Worm (Caenorhabditis elegans): ENCODE measurements around the gene Y39A3CL.3.

DNA sequence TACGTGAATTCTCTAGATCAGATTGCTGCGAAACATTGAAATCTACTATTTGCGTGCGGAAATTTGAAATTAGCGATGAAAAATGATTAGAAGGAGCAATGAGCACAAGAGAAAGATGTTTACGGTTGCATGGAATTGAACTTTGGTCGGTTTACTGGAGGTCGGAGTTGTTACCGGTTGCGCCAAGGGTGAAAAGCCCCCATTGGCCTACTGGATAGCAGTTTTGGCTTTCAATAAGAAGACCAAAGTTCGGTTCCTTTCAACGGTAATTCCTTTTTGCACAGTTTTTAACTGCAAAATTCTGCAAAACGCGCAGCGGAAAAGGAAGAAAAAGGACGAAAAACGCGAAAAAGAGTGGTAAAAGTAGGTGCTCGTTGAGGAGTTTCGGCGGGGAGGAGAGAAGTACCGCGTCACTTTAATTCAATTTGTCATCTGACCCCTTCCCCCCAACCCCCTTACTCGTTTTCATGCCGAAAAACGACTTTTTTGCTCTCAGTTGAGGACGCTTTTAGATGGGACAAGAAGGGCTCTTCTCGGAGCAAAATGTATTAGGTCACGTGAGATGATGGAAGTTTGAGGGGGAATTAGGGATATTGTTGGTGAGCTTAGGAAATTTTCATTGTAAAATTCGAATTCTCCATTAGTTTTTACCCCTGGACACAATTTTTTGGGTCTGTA, 32.0 kb upstream of the Y39A3CL.3 start:
- TF ChIP-seq jun-1 (tag; optimal IDR thresholded peaks at IDR 0.05) (no peak), pha-4 (GFP tag; IDR thresholded peaks at IDR 0.05) (no peak), pha-4 (tag; optimal IDR thresholded peaks at IDR 0.05) (no peak), mep-1 (tag; optimal IDR thresholded peaks at IDR 0.05) (no peak), nhr-25 (tag; optimal IDR thresholded peaks at IDR 0.05; ENCODE audit: borderline replicate concordance, insufficient read depth) (no peak), unc-39 (tag; optimal IDR thresholded peaks at IDR 0.05) (no peak), tag-97 (GFP tag; IDR thresholded peaks at IDR 0.05) (no peak), ZK546.5 (tag; optimal IDR thresholded peaks at IDR 0.05) (no peak), fos-1 (tag; optimal IDR thresholded peaks at IDR 0.05) (no peak), nhr-237 (tag; optimal IDR thresholded peaks at IDR 0.05) (no peak), ama-1 (optimal IDR thresholded peaks at IDR 0.05) (no peak), nhr-28 (tag; optimal IDR thresholded peaks at IDR 0.05) (no peak), ceh-20 (GFP tag; IDR thresholded peaks at IDR 0.05) (no peak), nhr-102 (tag; optimal IDR thresholded peaks at IDR 0.05) (no peak)

All from whole organism, L4 larva.